Fruit fly (Drosophila melanogaster): Measurements from ENCODE around the gene RpS4.

RpS4 gene

DNA sequence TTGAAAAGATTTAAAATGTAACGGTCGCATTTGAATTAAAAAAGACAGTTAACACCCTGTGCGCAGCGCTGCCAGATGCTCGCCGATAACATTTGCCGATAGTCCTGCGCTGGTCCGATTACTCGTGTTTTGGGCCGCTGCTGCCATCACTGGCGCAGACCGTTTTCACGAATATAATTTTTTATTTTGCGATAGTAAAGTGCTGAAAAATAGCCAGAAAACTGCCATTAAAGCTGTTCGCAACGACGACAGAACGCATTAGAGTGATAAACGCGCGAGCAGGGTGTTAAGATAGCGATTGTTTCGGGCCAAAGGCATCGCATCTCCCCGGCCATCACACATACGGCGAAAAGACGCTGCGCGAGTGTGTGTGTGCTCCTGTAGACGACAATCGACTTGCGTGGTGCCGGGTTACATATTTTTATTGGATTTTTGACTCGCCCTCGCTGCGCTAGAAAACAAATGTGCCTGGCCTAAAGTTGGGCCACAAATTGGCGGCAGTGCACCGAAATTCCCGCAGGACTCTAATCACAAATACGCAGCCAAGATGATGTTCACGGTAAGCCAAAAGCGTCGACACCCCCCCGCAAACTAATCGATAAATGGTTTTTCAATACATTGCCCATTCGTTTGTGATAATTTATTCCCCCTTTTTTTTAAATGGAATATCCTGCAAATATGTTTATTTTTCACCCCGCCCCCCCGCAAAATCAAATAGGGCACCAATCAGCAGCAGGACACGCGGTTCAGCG is 4.7 kb upstream of the RpS4 start, which contains the start of gene Srrm1:
Gene Srrm1, plus strand, starts transcription at position 116 of the 752 bp plus-strand sequence.
- no peak for TF ChIP-seq EcR (GFP tag; optimal IDR thresholded peaks at IDR 0.05)
- no peak for TF ChIP-seq pan (optimal IDR thresholded peaks at IDR 0.05)
- TF ChIP-seq psq (optimal IDR thresholded peaks at IDR 0.05), result no peak
- TF ChIP-seq usp (GFP tag; optimal IDR thresholded peaks at IDR 0.05), result no peak
- TF ChIP-seq Dll (optimal IDR thresholded peaks at IDR 0.05), result no peak
- TF ChIP-seq CG8478 (optimal IDR thresholded peaks at IDR 0.05), result no peak

DNA sequence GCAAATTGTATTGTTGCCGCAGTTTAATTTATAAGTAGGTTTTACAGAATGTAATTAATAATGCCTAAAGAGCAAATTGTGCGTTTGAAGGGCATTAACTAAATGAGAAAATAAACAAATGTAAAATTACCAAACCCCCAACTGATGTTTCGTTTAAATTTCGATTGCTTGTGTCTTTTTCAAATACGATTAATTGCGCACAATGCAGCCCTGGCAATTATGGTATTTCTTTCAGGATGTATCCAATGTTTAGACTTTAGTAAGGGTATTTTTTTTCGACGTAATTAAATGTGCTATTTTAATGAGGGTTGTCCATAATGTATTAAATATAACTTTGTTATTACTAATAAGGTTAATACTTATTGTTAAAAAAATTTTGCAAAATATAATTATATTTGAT is 707 bp upstream of the RpS4 start:
- TF ChIP-seq pan (optimal IDR thresholded peaks at IDR 0.05) (no peak), EcR (GFP tag; optimal IDR thresholded peaks at IDR 0.05) (no peak), CG8478 (optimal IDR thresholded peaks at IDR 0.05) (no peak), Dll (optimal IDR thresholded peaks at IDR 0.05) (no peak), usp (GFP tag; optimal IDR thresholded peaks at IDR 0.05) (no peak), psq (optimal IDR thresholded peaks at IDR 0.05) (no peak)

DNA sequence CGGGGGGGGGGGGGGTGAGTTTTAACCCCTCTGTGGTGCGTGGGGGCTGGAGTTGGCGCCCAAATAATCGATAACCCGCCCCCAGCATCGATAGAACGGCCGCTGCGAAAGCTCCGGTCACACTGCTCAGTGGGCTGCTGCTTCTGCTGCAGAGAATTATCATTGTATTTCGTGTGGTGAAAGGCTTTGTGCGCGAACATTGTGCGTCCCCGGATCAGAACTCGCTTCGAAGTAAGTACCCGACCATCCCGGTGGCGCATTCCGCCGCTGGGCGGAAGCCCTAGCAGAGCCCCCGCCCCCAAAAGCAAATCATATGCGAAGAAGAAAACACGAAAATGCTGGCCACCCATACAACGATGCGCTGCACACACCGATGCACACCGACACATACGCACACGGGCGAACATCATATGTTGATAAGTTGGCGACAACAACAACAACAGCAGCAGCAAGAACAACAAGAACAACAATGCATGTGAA is 2.8 kb downstream of the RpS4 start, which contains the start of gene Syx13:
Gene Syx13, plus strand, starts transcription at position 100 of the 480 bp plus-strand sequence.
- TF ChIP-seq psq (optimal IDR thresholded peaks at IDR 0.05) (no peak), Dll (optimal IDR thresholded peaks at IDR 0.05) (no peak), pan (optimal IDR thresholded peaks at IDR 0.05) (no peak), EcR (GFP tag; optimal IDR thresholded peaks at IDR 0.05) (no peak), usp (GFP tag; optimal IDR thresholded peaks at IDR 0.05) (no peak), CG8478 (optimal IDR thresholded peaks at IDR 0.05) (no peak)

dm6 chr3L:13046758-13047157 is 5.2 kb downstream of the RpS4 start, which contains the start of gene CG11279:
TSS of gene CG11279 (plus strand) at chr3L:13046977.
- TF ChIP-seq Dll (optimal IDR thresholded peaks at IDR 0.05) (no peak), EcR (GFP tag; optimal IDR thresholded peaks at IDR 0.05) (no peak), pan (optimal IDR thresholded peaks at IDR 0.05) (no peak), CG8478 (optimal IDR thresholded peaks at IDR 0.05) (no peak), usp (GFP tag; optimal IDR thresholded peaks at IDR 0.05) (no peak), psq (optimal IDR thresholded peaks at IDR 0.05) (no peak)

DNA sequence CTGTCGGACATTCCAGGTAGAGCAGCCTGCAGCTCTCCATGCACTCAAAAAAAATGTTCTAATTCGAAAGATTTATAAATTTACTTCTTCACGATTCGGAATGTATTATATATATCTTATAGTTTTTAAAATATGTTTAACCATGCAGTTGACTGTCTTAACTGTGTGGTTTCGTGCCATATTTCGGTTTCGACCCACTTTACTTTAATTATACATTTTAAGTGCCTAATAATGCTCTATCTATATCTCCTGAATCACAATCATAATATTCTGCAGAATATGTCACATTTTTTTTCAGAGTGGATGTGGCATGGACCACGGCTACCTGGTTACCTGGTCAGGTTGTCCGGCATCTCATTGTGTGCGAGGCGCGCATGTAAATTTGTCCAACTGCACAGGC is 8.1 kb downstream of the RpS4 start:
- TF ChIP-seq psq (optimal IDR thresholded peaks at IDR 0.05) (no peak), Dll (optimal IDR thresholded peaks at IDR 0.05) (no peak), EcR (GFP tag; optimal IDR thresholded peaks at IDR 0.05) (no peak), pan (optimal IDR thresholded peaks at IDR 0.05) (no peak), CG8478 (optimal IDR thresholded peaks at IDR 0.05) (no peak), usp (GFP tag; optimal IDR thresholded peaks at IDR 0.05) (no peak)

DNA sequence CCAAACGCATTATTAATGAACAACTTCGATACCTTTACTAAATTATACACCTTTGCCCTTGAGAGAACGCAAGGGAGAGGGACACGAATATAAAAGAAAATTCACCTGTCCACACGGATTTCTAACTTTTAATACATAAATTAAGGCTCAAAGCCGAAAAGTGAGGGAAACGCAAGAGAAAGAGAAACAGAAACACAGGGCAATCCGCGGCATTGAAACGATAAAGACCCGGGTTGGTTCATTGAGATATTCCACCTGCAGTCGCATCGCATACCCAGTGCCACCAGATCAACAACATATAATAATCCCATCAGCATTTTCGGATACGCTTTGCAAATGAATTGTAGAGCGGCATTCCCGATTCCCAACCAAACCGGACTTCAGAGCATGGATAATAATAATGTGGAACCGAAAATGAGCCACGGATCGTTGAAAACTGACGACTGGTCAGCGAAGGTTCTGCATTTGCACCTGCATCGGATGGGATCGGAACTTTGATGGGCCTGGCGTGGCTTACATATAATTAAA is 9.2 kb downstream of the RpS4 start:
- TF ChIP-seq EcR (GFP tag; optimal IDR thresholded peaks at IDR 0.05), result no peak
- TF ChIP-seq Dll (optimal IDR thresholded peaks at IDR 0.05), result no peak
- no peak for TF ChIP-seq CG8478 (optimal IDR thresholded peaks at IDR 0.05)
- no peak for TF ChIP-seq pan (optimal IDR thresholded peaks at IDR 0.05)
- no peak for TF ChIP-seq psq (optimal IDR thresholded peaks at IDR 0.05)
- TF ChIP-seq usp (GFP tag; optimal IDR thresholded peaks at IDR 0.05), result no peak

DNA sequence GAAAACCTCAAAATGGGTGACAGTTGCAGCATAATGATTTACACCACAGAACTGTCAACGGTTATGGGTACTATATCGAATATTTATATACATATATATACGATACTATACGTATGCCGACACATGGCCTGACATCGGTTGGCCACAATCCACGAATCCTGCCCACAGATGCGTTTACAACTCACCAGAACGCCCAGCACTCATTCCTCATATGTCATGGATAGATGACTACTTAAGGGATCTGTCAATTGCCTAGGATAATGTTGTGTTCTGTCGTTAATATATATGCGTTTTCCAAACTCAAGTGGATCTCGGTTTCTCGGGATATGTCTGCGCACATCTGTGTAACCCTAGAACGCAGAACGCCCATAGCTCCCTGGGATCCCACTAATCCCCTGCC is 16.9 kb downstream of the RpS4 start:
- TF ChIP-seq EcR (GFP tag; optimal IDR thresholded peaks at IDR 0.05) (no peak), CG8478 (optimal IDR thresholded peaks at IDR 0.05) (no peak), usp (GFP tag; optimal IDR thresholded peaks at IDR 0.05) (no peak), pan (optimal IDR thresholded peaks at IDR 0.05) (no peak), psq (optimal IDR thresholded peaks at IDR 0.05) (no peak), Dll (optimal IDR thresholded peaks at IDR 0.05) (no peak)

DNA sequence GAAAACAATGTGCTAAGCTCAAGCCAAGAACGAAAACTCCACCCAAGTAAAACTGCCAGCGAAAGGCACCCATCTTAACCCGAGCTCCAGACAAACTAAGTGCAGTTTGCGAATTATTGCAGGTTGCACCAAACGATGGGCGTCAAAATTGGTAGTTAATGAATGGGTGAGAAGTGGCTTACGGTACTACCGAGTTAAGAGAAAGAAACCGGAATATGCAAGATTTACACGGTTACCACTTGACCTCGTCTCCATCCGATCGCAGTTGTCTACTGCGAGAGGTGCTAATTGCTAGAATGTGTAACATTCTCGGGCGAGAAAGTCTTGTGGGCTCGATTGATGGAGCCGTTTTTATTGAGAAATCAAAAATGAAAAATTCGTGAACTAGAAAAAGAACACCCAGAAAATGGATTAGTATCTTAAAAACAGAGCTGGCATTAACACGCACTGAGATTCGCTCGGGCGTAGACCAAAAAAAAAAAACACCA is 19.8 kb downstream of the RpS4 start, which contains the start of the genes CG14115 and CG34428:
Gene CG14115, minus strand, starts transcription at position 101 of the 488 bp plus-strand sequence.
Gene CG34428, plus strand, starts transcription at position 438 of the 488 bp plus-strand sequence.
- no peak for TF ChIP-seq usp (GFP tag; optimal IDR thresholded peaks at IDR 0.05)
- TF ChIP-seq EcR (GFP tag; optimal IDR thresholded peaks at IDR 0.05), result no peak
- TF ChIP-seq pan (optimal IDR thresholded peaks at IDR 0.05), result no peak
- no peak for TF ChIP-seq psq (optimal IDR thresholded peaks at IDR 0.05)
- TF ChIP-seq Dll (optimal IDR thresholded peaks at IDR 0.05), result no peak
- TF ChIP-seq CG8478 (optimal IDR thresholded peaks at IDR 0.05), result no peak

- no peak for TF ChIP-seq CG8478 (optimal IDR thresholded peaks at IDR 0.05)
- no peak for TF ChIP-seq psq (optimal IDR thresholded peaks at IDR 0.05)
- TF ChIP-seq EcR (GFP tag; optimal IDR thresholded peaks at IDR 0.05), result no peak
- TF ChIP-seq Dll (optimal IDR thresholded peaks at IDR 0.05), result no peak
- TF ChIP-seq pan (optimal IDR thresholded peaks at IDR 0.05), result no peak
- TF ChIP-seq usp (GFP tag; optimal IDR thresholded peaks at IDR 0.05), result no peak
These were observed 21.2 kb downstream of the RpS4 start, which contains the start of gene CG34429 for dm6 chr3L:13062746-13063145. TSS of gene CG34429 (plus strand) at chr3L:13063046.

DNA sequence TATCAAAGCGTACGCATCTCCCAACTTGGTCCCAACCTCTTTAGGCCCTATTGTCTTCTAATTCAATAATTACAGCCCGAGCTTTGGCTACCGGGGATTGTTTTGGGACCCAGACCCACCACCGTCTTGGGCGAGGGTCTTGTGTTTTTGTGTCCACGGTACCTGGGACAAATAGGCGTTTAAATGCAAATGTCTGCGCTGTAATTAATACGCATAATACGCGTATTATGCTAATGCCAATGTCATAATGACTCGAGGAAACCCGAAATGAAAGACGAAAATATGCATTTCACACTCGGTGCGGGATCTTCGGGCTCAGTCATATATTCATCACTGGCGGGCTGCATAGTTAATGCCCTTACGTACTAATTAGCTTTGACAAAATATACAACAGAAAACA is 22.8 kb downstream of the RpS4 start:
- no peak for TF ChIP-seq psq (optimal IDR thresholded peaks at IDR 0.05)
- no peak for TF ChIP-seq CG8478 (optimal IDR thresholded peaks at IDR 0.05)
- TF ChIP-seq usp (GFP tag; optimal IDR thresholded peaks at IDR 0.05), result no peak
- TF ChIP-seq pan (optimal IDR thresholded peaks at IDR 0.05), result no peak
- no peak for TF ChIP-seq Dll (optimal IDR thresholded peaks at IDR 0.05)
- TF ChIP-seq EcR (GFP tag; optimal IDR thresholded peaks at IDR 0.05), result no peak

- no peak for TF ChIP-seq Dll (optimal IDR thresholded peaks at IDR 0.05)
- no peak for TF ChIP-seq usp (GFP tag; optimal IDR thresholded peaks at IDR 0.05)
- no peak for TF ChIP-seq pan (optimal IDR thresholded peaks at IDR 0.05)
- no peak for TF ChIP-seq EcR (GFP tag; optimal IDR thresholded peaks at IDR 0.05)
- no peak for TF ChIP-seq psq (optimal IDR thresholded peaks at IDR 0.05)
- TF ChIP-seq CG8478 (optimal IDR thresholded peaks at IDR 0.05), result no peak
These were observed 23.4 kb downstream of the RpS4 start for dm6 chr3L:13064935-13065334.

dm6 chr3L:13065619-13066018 is 24.1 kb downstream of the RpS4 start:
- TF ChIP-seq pan (optimal IDR thresholded peaks at IDR 0.05), result no peak
- TF ChIP-seq psq (optimal IDR thresholded peaks at IDR 0.05), result no peak
- no peak for TF ChIP-seq CG8478 (optimal IDR thresholded peaks at IDR 0.05)
- TF ChIP-seq Dll (optimal IDR thresholded peaks at IDR 0.05), result no peak
- TF ChIP-seq EcR (GFP tag; optimal IDR thresholded peaks at IDR 0.05), result no peak
- no peak for TF ChIP-seq usp (GFP tag; optimal IDR thresholded peaks at IDR 0.05)
